Worm (Caenorhabditis elegans) whole organism, midembryonic: ENCODE data around the gene npp-16.
"Not testable (repeated sequence)": the region's sequence is repeated elsewhere in the genome, so short reads cannot be mapped to it uniquely, and the experiment has no call there.

Experiments used
- T22C8.4 ChIP-seq: fragments of 200-800 bp; sonication (Bioruptor generic); IDR thresholded peaks from 2 replicates; pipeline ENCODE4 v1.3.6; 2022; ENCODE audit warnings: missing genetic modification characterization, missing compliant biosample characterization
- cog-1 ChIP-seq: sonication (generic microtip); optimal IDR thresholded peaks from 2 replicates; lab custom pipeline; 2016; ENCODE audit warnings: missing genetic modification characterization, missing compliant biosample characterization
- flt-1 ChIP-seq: fragments of 200-800 bp; sonication (Bioruptor generic); IDR thresholded peaks from 2 replicates; pipeline ENCODE4 v1.3.6; 2022; ENCODE audit warnings: missing genetic modification characterization, missing compliant biosample characterization
- klf-2 ChIP-seq: fragments of 200-800 bp; sonication (Bioruptor generic); conservative IDR thresholded peaks from 2 replicates; pipeline ENCODE4 v1.3.6; 2022; ENCODE audit warnings: missing genetic modification reagents, missing genetic modification characterization, missing compliant biosample characterization
- med-1 ChIP-seq: sonication (generic microtip); optimal IDR thresholded peaks from 2 replicates; lab custom pipeline; 2017; ENCODE audit warnings: missing genetic modification characterization, mild to moderate bottlenecking, missing compliant biosample characterization, antibody characterized with exemption, missing genetic modification reagents; ENCODE audit not compliant: insufficient read depth
- ref-1 ChIP-seq: fragments of 200-800 bp; sonication (Bioruptor generic); conservative IDR thresholded peaks from 2 replicates; pipeline ENCODE4 v1.3.6; 2022; ENCODE audit warnings: missing genetic modification reagents, missing genetic modification characterization, missing compliant biosample characterization
- tab-1 ChIP-seq: fragments of 200-800 bp; sonication (Bioruptor generic); IDR thresholded peaks from 2 replicates; pipeline ENCODE4 v1.3.6; 2022; ENCODE audit warnings: missing genetic modification characterization, missing compliant biosample characterization
- ztf-23 ChIP-seq: fragments of 200-800 bp; sonication (Bioruptor generic); IDR thresholded peaks from 2 replicates; pipeline ENCODE4 v1.3.6; 2022; ENCODE audit warnings: missing genetic modification reagents, missing genetic modification characterization, missing compliant biosample characterization
- ztf-29 ChIP-seq: fragments of 200-800 bp; sonication (Bioruptor generic); IDR thresholded peaks from 2 replicates; pipeline ENCODE4 v1.3.6; 2022; ENCODE audit warnings: missing genetic modification reagents, missing genetic modification characterization, missing compliant biosample characterization

npp-16 gene

ce11 chrIII:11883694-11884093 is 32.0 kb upstream of the npp-16 start, which contains the start of gene fbxb-22:
Gene fbxb-22 (minus strand): TSS chrIII:11883754.
- not testable (repeated sequence) for TF ChIP-seq klf-2, ztf-23, ref-1 (GFP tag; lab: Robert Waterston, UW)

DNA sequence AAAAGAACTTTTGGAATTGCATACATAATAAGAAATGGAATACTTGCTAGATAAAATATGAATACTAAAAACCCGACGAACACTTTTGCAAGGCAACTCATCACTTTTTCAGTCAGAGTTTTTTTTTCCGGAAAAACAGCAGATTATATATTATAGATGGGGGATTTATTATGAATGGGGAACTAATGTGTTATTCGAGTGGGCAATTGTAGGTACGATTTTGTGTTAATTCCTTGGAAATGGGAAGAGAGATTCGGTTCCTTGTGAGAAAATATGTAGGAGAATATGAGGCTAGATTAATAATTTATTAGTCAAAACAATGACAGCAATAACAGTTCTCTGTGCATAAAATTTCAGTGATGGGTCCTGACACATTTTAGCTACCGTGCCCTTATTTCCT is 24.4 kb upstream of the npp-16 start, which contains the start of gene faah-5:
TSS of gene faah-5 (minus strand) at position 101 of the 400 bp plus-strand sequence.
- TF ChIP-seq flt-1 (GFP tag; lab: Robert Waterston, UW) (no peak), ztf-29 (GFP tag; lab: Robert Waterston, UW) (no peak), ztf-23 (GFP tag; lab: Robert Waterston, UW) (no peak), ref-1 (GFP tag; lab: Robert Waterston, UW) (no peak), med-1 (no peak), klf-2 (GFP tag; lab: Robert Waterston, UW) (no peak), tab-1 (GFP tag; lab: Robert Waterston, UW) (no peak)

DNA sequence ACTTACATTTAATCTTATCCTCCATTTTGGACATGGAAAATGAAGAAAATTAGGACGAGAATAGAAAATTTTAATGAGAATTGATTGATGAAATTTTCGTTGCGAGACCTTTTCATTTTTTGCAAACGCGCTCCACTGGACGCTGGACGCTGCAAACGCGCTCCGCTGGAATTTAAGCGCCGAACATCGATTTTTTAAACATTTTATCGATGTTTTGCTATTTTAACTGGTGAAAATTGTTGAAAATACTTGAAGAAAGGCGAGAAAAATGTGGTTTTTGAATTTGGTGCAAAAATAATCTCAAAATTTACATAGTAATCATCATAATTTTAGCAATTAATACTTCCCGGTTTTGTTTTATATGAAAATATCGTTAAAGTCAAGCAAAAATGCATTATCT is 22.8 kb upstream of the npp-16 start, which contains the start of gene Y56A3A.41:
TSS of gene Y56A3A.41 (minus strand) at position 101 of the 400 bp plus-strand sequence.
- TF ChIP-seq ztf-23 (GFP tag; lab: Robert Waterston, UW) = no peak
- TF ChIP-seq med-1 = no peak
- no peak for TF ChIP-seq cog-1 (tag; lab: Kevin White, UChicago)
- TF ChIP-seq tab-1 (GFP tag; lab: Robert Waterston, UW) = no peak
- TF ChIP-seq T22C8.4 (GFP tag; lab: Robert Waterston, UW) = no peak
- TF ChIP-seq ref-1 (GFP tag; lab: Robert Waterston, UW) = no peak
- TF ChIP-seq ztf-29 (GFP tag; lab: Robert Waterston, UW) = no peak
- TF ChIP-seq flt-1 (GFP tag; lab: Robert Waterston, UW) = no peak
- no peak for TF ChIP-seq klf-2 (GFP tag; lab: Robert Waterston, UW)

DNA sequence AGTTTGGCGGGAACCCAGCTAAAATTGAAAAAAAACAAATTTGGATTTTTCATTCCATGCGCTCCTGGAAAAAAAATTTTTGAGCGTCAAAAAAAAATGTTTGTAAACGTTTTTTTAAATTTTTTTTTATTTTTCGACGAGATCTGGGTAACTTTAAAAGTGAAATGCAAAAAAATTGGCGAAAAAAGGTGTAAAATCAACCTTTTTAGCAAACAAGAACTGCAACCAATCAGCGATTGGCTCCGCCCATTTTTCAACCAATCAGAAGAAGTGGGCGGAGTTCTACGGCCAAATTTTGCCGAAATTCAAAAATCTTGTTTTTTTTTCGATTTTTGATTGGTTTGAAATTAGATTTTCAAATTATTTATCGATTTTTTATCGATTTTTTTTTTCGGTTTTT is 20.2 kb upstream of the npp-16 start:
- TF ChIP-seq cog-1 (tag; lab: Kevin White, UChicago) (no peak), klf-2 (GFP tag; lab: Robert Waterston, UW) (no peak)

ce11 chrIII:11896652-11897051 is 19.1 kb upstream of the npp-16 start:
- no peak for TF ChIP-seq T22C8.4 (GFP tag; lab: Robert Waterston, UW)
- TF ChIP-seq ztf-23 (GFP tag; lab: Robert Waterston, UW) = no peak
- TF ChIP-seq klf-2 (GFP tag; lab: Robert Waterston, UW) = no peak
- TF ChIP-seq ref-1 (GFP tag; lab: Robert Waterston, UW) = no peak
- TF ChIP-seq med-1 = no peak

DNA sequence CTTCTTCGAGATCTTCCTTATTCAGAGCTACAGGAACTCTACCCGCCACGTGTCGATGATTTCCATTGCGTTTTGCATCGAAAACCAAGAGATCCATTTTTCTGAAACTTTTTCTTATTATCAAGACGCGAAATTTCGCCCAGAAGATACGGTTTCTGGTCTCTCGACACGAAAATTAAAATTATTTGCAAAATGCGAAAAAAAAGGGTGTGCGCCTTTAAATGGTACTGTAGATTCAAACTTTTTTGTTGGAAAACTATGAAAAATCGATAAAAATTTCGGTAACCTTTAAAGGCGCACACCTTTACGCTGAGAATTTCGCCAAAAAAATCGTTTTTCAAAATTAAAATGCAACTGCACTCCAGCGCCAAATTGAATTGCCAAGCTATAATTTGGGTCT is 17.6 kb upstream of the npp-16 start, which contains the start of gene tsen-2:
TSS of gene tsen-2 (minus strand) at position 101 of the 400 bp plus-strand sequence.
- TF ChIP-seq T22C8.4 (GFP tag; lab: Robert Waterston, UW) (no peak), klf-2 (GFP tag; lab: Robert Waterston, UW) (no peak), ztf-29 (GFP tag; lab: Robert Waterston, UW) (no peak), med-1 (no peak), ztf-23 (GFP tag; lab: Robert Waterston, UW) (no peak), ref-1 (GFP tag; lab: Robert Waterston, UW) (no peak), tab-1 (GFP tag; lab: Robert Waterston, UW) (no peak), flt-1 (GFP tag; lab: Robert Waterston, UW) (no peak), cog-1 (tag; lab: Kevin White, UChicago) (no peak)

DNA sequence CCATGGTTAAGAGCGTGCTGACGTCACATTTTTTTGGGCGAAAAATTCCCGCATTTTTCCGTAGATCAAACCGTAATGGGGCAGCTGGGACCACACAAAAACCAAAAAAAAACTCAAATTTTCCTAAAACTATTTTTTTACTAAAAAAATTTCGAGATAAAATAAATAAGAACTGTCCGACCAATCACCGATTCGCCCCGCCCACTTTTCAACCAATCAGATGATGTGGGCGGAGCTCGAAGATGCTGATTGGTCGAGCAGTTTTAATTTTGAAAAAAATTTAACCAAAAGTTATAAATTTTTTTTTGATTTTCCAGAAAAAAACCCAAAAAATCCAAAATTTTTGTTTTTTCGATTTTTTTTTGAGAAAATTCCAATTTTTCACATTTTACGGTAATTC is 15.7 kb upstream of the npp-16 start:
- no peak for TF ChIP-seq ref-1 (GFP tag; lab: Robert Waterston, UW)
- TF ChIP-seq tab-1 (GFP tag; lab: Robert Waterston, UW) = no peak
- no peak for TF ChIP-seq ztf-29 (GFP tag; lab: Robert Waterston, UW)
- no peak for TF ChIP-seq cog-1 (tag; lab: Kevin White, UChicago)
- TF ChIP-seq T22C8.4 (GFP tag; lab: Robert Waterston, UW) = no peak
- TF ChIP-seq med-1 = no peak
- no peak for TF ChIP-seq ztf-23 (GFP tag; lab: Robert Waterston, UW)
- no peak for TF ChIP-seq klf-2 (GFP tag; lab: Robert Waterston, UW)
- no peak for TF ChIP-seq flt-1 (GFP tag; lab: Robert Waterston, UW)

DNA sequence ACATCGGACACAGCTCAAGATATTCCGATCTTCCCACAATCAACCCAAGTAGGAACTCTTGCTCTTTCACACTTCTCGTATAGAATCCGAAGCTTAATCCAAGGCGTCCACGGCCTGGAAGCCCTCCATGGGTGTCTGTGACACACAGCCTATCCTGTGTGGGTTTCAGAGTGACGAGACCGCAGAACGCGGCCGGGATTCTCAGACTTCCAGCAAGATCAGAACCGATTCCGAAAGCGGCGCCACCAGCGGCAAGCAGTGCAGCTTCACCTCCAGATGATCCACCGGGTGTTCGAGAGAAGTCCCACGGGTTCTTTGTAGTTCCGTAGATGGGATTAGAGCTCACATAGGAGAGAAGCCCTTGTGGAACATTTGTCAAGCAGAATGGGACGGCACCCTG is 12.9 kb upstream of the npp-16 start:
- no peak for TF ChIP-seq klf-2 (GFP tag; lab: Robert Waterston, UW)
- TF ChIP-seq flt-1 (GFP tag; lab: Robert Waterston, UW) = no peak
- no peak for TF ChIP-seq ztf-29 (GFP tag; lab: Robert Waterston, UW)
- no peak for TF ChIP-seq T22C8.4 (GFP tag; lab: Robert Waterston, UW)
- no peak for TF ChIP-seq cog-1 (tag; lab: Kevin White, UChicago)
- no peak for TF ChIP-seq ref-1 (GFP tag; lab: Robert Waterston, UW)
- TF ChIP-seq ztf-23 (GFP tag; lab: Robert Waterston, UW) = no peak
- TF ChIP-seq med-1 = no peak
- TF ChIP-seq tab-1 (GFP tag; lab: Robert Waterston, UW) = no peak

ce11 chrIII:11907177-11907576 is 8.6 kb upstream of the npp-16 start, which contains the start of gene sdz-33:
Gene sdz-33 (plus strand): TSS chrIII:11907477.
- TF ChIP-seq ztf-23 (GFP tag; lab: Robert Waterston, UW) (no peak), klf-2 (GFP tag; lab: Robert Waterston, UW) (no peak), cog-1 (tag; lab: Kevin White, UChicago) (no peak), med-1 (no peak), ztf-29 (GFP tag; lab: Robert Waterston, UW) (no peak), flt-1 (GFP tag; lab: Robert Waterston, UW) (no peak), T22C8.4 (GFP tag; lab: Robert Waterston, UW) (no peak), tab-1 (GFP tag; lab: Robert Waterston, UW) (no peak), ref-1 (GFP tag; lab: Robert Waterston, UW) (no peak)

DNA sequence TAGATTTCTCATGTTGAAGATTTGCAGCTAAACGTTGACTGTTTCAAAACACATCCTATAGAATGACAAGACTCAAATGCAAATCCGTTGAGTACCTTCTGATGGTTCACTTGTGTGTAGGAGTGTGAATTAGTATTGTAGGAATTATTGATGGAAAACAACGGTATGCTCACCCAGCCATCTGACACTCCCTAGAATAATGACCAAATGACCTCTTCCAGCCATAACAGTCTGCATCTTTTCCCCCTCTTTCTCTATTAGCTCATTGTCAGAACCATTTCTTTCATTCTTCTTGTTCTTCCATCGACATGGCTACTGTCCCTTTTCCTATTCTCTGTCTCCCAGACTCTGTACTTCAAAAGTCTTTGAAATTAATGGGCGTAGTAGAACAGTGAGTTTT is 7.1 kb upstream of the npp-16 start, which contains the start of gene fbxb-24:
TSS of gene fbxb-24 (plus strand) at position 301 of the 400 bp plus-strand sequence.
- TF ChIP-seq ztf-23 (GFP tag; lab: Robert Waterston, UW) = no peak
- TF ChIP-seq ztf-29 (GFP tag; lab: Robert Waterston, UW) = no peak
- TF ChIP-seq tab-1 (GFP tag; lab: Robert Waterston, UW) = no peak
- no peak for TF ChIP-seq T22C8.4 (GFP tag; lab: Robert Waterston, UW)
- TF ChIP-seq flt-1 (GFP tag; lab: Robert Waterston, UW) = no peak
- no peak for TF ChIP-seq cog-1 (tag; lab: Kevin White, UChicago)
- no peak for TF ChIP-seq ref-1 (GFP tag; lab: Robert Waterston, UW)
- no peak for TF ChIP-seq med-1
- no peak for TF ChIP-seq klf-2 (GFP tag; lab: Robert Waterston, UW)
